Worm (Caenorhabditis elegans) whole organism, late embryonic: ENCODE data around the gene F35C5.1.

Experiments
- C38D4.7 ChIP-seq: fragments of 200-800 bp; sonication (Bioruptor generic); optimal IDR thresholded peaks from 2 replicates; lab custom pipeline; 2018; ENCODE audit warnings: mild to moderate bottlenecking, missing genetic modification characterization, moderate library complexity, missing compliant biosample characterization
- F13H6.1 ChIP-seq: sonication (generic microtip); optimal IDR thresholded peaks from 2 replicates; lab custom pipeline; 2016; ENCODE audit warnings: missing genetic modification characterization, missing compliant biosample characterization
- K09A11.1 ChIP-seq: sonication (generic microtip); optimal IDR thresholded peaks from 2 replicates; lab custom pipeline; 2017; ENCODE audit warnings: antibody characterized with exemption, mild to moderate bottlenecking, missing genetic modification characterization, missing compliant biosample characterization; ENCODE audit not compliant: insufficient read depth
- T23F11.4 ChIP-seq: fragments of 200-800 bp; sonication (Bioruptor generic); optimal IDR thresholded peaks from 2 replicates; lab custom pipeline; 2018; ENCODE audit warnings: mild to moderate bottlenecking, missing genetic modification characterization, missing compliant biosample characterization
- ahr-1 ChIP-seq: sonication (generic microtip); optimal IDR thresholded peaks from 2 replicates; lab custom pipeline; 2016; ENCODE audit warnings: missing genetic modification characterization, missing compliant biosample characterization
- ceh-18 ChIP-seq: sonication (generic microtip); optimal IDR thresholded peaks from 2 replicates; lab custom pipeline; 2016; ENCODE audit warnings: missing genetic modification characterization, missing compliant biosample characterization
- ceh-19 ChIP-seq: fragments of 200-800 bp; sonication (Bioruptor generic); optimal IDR thresholded peaks from 2 replicates; lab custom pipeline; 2018; ENCODE audit warnings: mild to moderate bottlenecking, missing genetic modification characterization, missing compliant biosample characterization
- ceh-2 ChIP-seq: sonication (generic microtip); optimal IDR thresholded peaks from 2 replicates; lab custom pipeline; 2016; ENCODE audit warnings: missing genotype, missing genetic modification characterization, missing compliant biosample characterization
- ceh-22 ChIP-seq: sonication (generic microtip); optimal IDR thresholded peaks from 2 replicates; lab custom pipeline; 2017; ENCODE audit warnings: missing biosample characterization, missing genetic modification characterization
- ceh-24 ChIP-seq: sonication (generic microtip); optimal IDR thresholded peaks from 2 replicates; lab custom pipeline; 2016; ENCODE audit warnings: mild to moderate bottlenecking, missing genetic modification characterization, missing compliant biosample characterization
- ceh-30 ChIP-seq: fragments of 150-350 bp; optimal IDR thresholded peaks from 2 replicates; lab custom pipeline; 2014; ENCODE audit warnings: missing biosample characterization, missing genetic modification characterization
- ceh-31 ChIP-seq: sonication (generic microtip); optimal IDR thresholded peaks from 2 replicates; lab custom pipeline; 2016; ENCODE audit warnings: missing genetic modification characterization, missing compliant biosample characterization
- ceh-34 ChIP-seq: sonication (generic microtip); optimal IDR thresholded peaks from 2 replicates; lab custom pipeline; 2016; ENCODE audit warnings: mild to moderate bottlenecking, missing genetic modification characterization, missing compliant biosample characterization
- ceh-45 ChIP-seq: fragments of 200-800 bp; sonication (Bioruptor generic); IDR thresholded peaks from 2 replicates; pipeline ENCODE4 v1.3.6; 2022; ENCODE audit warnings: missing genetic modification reagents, missing genetic modification characterization, missing compliant biosample characterization
- ceh-48 ChIP-seq: sonication (generic microtip); optimal IDR thresholded peaks from 2 replicates; lab custom pipeline; 2016; ENCODE audit warnings: missing genetic modification characterization, inconsistent platforms, missing compliant biosample characterization
- ceh-6 ChIP-seq: fragments of 200-800 bp; sonication (Bioruptor generic); optimal IDR thresholded peaks from 2 replicates; lab custom pipeline; 2018; ENCODE audit warnings: mild to moderate bottlenecking, missing genetic modification characterization, missing compliant biosample characterization
- ceh-9 ChIP-seq: sonication (generic microtip); optimal IDR thresholded peaks from 2 replicates; lab custom pipeline; 2016; ENCODE audit warnings: mild to moderate bottlenecking, missing genetic modification characterization, inconsistent platforms, missing compliant biosample characterization
- che-1 ChIP-seq: sonication (generic microtip); optimal IDR thresholded peaks from 2 replicates; lab custom pipeline; 2016; ENCODE audit warnings: mild to moderate bottlenecking, missing genetic modification characterization, missing compliant biosample characterization
- dmd-4 ChIP-seq: sonication (generic microtip); optimal IDR thresholded peaks from 2 replicates; lab custom pipeline; 2016; ENCODE audit warnings: borderline replicate concordance, missing genetic modification characterization, missing compliant biosample characterization
- elt-4 ChIP-seq: sonication (generic microtip); optimal IDR thresholded peaks from 2 replicates; lab custom pipeline; 2016; ENCODE audit warnings: missing genetic modification characterization, missing compliant biosample characterization
- fkh-6 ChIP-seq: sonication (generic microtip); optimal IDR thresholded peaks from 2 replicates; lab custom pipeline; 2016; ENCODE audit warnings: missing genetic modification characterization, missing compliant biosample characterization
- hlh-13 ChIP-seq: fragments of 200-800 bp; sonication (Bioruptor generic); optimal IDR thresholded peaks from 2 replicates; lab custom pipeline; 2018; ENCODE audit warnings: mild to moderate bottlenecking, missing genetic modification characterization, missing compliant biosample characterization
- lim-6 ChIP-seq: sonication (generic microtip); optimal IDR thresholded peaks from 2 replicates; lab custom pipeline; 2016; ENCODE audit warnings: missing genetic modification characterization, missing compliant biosample characterization
- lin-11 ChIP-seq: fragments of 200-800 bp; sonication (Bioruptor generic); optimal IDR thresholded peaks from 2 replicates; lab custom pipeline; 2018; ENCODE audit warnings: mild to moderate bottlenecking, missing genetic modification characterization, missing compliant biosample characterization
- madf-2 ChIP-seq: sonication (generic microtip); optimal IDR thresholded peaks from 2 replicates; lab custom pipeline; 2017; ENCODE audit warnings: missing genetic modification characterization, missing compliant biosample characterization
- mec-3 ChIP-seq: sonication (generic microtip); optimal IDR thresholded peaks from 2 replicates; lab custom pipeline; 2016; ENCODE audit warnings: borderline replicate concordance, missing genetic modification characterization, missing compliant biosample characterization
- nfya-1 ChIP-seq: sonication (generic microtip); optimal IDR thresholded peaks from 2 replicates; lab custom pipeline; 2017; ENCODE audit warnings: missing genetic modification characterization, mild to moderate bottlenecking, missing compliant biosample characterization, antibody characterized with exemption, moderate library complexity
- npax-4 ChIP-seq: sonication (generic microtip); optimal IDR thresholded peaks from 2 replicates; lab custom pipeline; 2016; ENCODE audit warnings: missing genetic modification characterization, missing compliant biosample characterization
- pag-3 ChIP-seq: sonication (generic microtip); optimal IDR thresholded peaks from 2 replicates; lab custom pipeline; 2016; ENCODE audit warnings: missing compliant biosample characterization, missing genetic modification characterization, borderline replicate concordance
- pat-9 ChIP-seq: fragments of 200-800 bp; sonication (Bioruptor generic); optimal IDR thresholded peaks from 2 replicates; lab custom pipeline; 2018; ENCODE audit warnings: mild to moderate bottlenecking, missing genetic modification characterization, moderate library complexity, missing compliant biosample characterization
- pha-4 ChIP-seq: fragments of 150-350 bp; optimal IDR thresholded peaks from 2 replicates; lab custom pipeline; 2018; ENCODE audit warnings: missing biosample characterization, missing genetic modification reagents, missing genetic modification characterization
- pqm-1 ChIP-seq: sonication (generic microtip); optimal IDR thresholded peaks from 2 replicates; lab custom pipeline; 2016; ENCODE audit warnings: missing genetic modification characterization, missing compliant biosample characterization
- pros-1 ChIP-seq: fragments of 150-350 bp; optimal IDR thresholded peaks from 2 replicates; lab custom pipeline; 2014; ENCODE audit warnings: missing biosample characterization, missing genetic modification reagents, missing genetic modification characterization
- ref-2 ChIP-seq: sonication (generic microtip); optimal IDR thresholded peaks from 2 replicates; lab custom pipeline; 2016; ENCODE audit warnings: missing genetic modification characterization, missing compliant biosample characterization
- rnt-1 ChIP-seq: sonication (generic microtip); optimal IDR thresholded peaks from 2 replicates; lab custom pipeline; 2016; ENCODE audit warnings: missing genetic modification characterization, missing compliant biosample characterization
- sox-2 ChIP-seq: fragments of 200-800 bp; sonication (Bioruptor generic); IDR thresholded peaks from 2 replicates; pipeline ENCODE4 v1.3.6; 2022; ENCODE audit warnings: missing genetic modification reagents, missing genetic modification characterization, missing compliant biosample characterization
- sox-4 ChIP-seq: sonication (generic microtip); optimal IDR thresholded peaks from 2 replicates; lab custom pipeline; 2017; ENCODE audit warnings: mild to moderate bottlenecking, missing genetic modification characterization, inconsistent platforms, missing compliant biosample characterization
- tbx-2 ChIP-seq: sonication (generic microtip); optimal IDR thresholded peaks from 2 replicates; lab custom pipeline; 2016; ENCODE audit warnings: missing genetic modification characterization, missing compliant biosample characterization
- ttx-3 ChIP-seq: sonication (generic microtip); optimal IDR thresholded peaks from 2 replicates; lab custom pipeline; 2016; ENCODE audit warnings: missing genetic modification reagents, missing genetic modification characterization, missing compliant biosample characterization
- unc-42 ChIP-seq: sonication (generic microtip); optimal IDR thresholded peaks from 2 replicates; lab custom pipeline; 2016; ENCODE audit warnings: missing genotype, missing genetic modification characterization, missing compliant biosample characterization
- unc-86 ChIP-seq: sonication (generic microtip); optimal IDR thresholded peaks from 2 replicates; lab custom pipeline; 2016; ENCODE audit warnings: missing genetic modification characterization, missing compliant biosample characterization

The F35C5.1 gene

DNA sequence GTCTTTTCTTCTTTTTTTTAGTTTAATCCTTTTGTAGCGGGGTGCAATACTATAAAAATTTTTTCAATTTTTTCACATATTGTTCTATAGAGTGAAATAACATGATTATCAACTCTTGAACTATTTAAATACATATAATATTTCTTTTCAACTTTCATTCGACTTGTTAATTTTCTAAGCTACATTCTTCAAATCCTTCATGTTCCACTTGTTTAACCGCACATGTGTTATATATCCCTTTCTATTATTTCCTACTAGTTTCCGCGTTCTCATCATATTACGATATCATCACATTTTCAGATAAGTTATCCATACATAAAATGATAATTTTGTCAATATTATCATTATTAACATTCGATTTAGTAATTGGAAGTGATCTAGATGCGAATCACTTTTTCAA is 24.7 kb upstream of the F35C5.1 start, which contains the start of gene Y46G5A.29:
TSS of gene Y46G5A.29 (plus strand) at position 301 of the 400 bp plus-strand sequence.
- TF ChIP-seq rnt-1 (tag; lab: Kevin White, UChicago), result no peak
- TF ChIP-seq unc-86 (tag; lab: Kevin White, UChicago), result no peak
- no peak for TF ChIP-seq sox-4
- TF ChIP-seq ceh-22 (tag; lab: Kevin White, UChicago), result no peak
- TF ChIP-seq pros-1, result no peak
- no peak for TF ChIP-seq ceh-6 (GFP tag; lab: Kevin White, UChicago)
- no peak for TF ChIP-seq C38D4.7 (GFP tag; lab: Kevin White, UChicago)
- no peak for TF ChIP-seq ref-2
- TF ChIP-seq ceh-34 (tag; lab: Kevin White, UChicago), result no peak
- no peak for TF ChIP-seq pat-9 (tag; lab: Kevin White, UChicago)
- TF ChIP-seq ceh-18 (tag; lab: Kevin White, UChicago), result no peak
- no peak for TF ChIP-seq ceh-9 (tag; lab: Kevin White, UChicago)
- no peak for TF ChIP-seq ttx-3 (tag; lab: Kevin White, UChicago)
- TF ChIP-seq ahr-1 (tag; lab: Kevin White, UChicago), result no peak
- TF ChIP-seq T23F11.4, result no peak
- no peak for TF ChIP-seq mec-3 (tag; lab: Kevin White, UChicago)
- TF ChIP-seq npax-4 (tag; lab: Kevin White, UChicago), result no peak
- TF ChIP-seq ceh-19 (GFP tag; lab: Kevin White, UChicago), result no peak
- TF ChIP-seq ceh-48, result no peak
- no peak for TF ChIP-seq hlh-13 (GFP tag; lab: Kevin White, UChicago)

ce11 chrII:12865604-12866003 is 15.0 kb upstream of the F35C5.1 start, which contains the start of gene snf-5:
Gene snf-5, minus strand, starts transcription at chrII:12865785.
- no peak for TF ChIP-seq dmd-4 (tag; lab: Kevin White, UChicago)
- TF ChIP-seq ceh-6 (GFP tag; lab: Kevin White, UChicago), result no peak
- TF ChIP-seq unc-42, result no peak
- TF ChIP-seq ref-2, result no peak
- no peak for TF ChIP-seq tbx-2 (tag; lab: Kevin White, UChicago)
- no peak for TF ChIP-seq lin-11 (tag; lab: Kevin White, UChicago)
- no peak for TF ChIP-seq ceh-30 (tag; lab: Kevin White, UChicago)
- no peak for TF ChIP-seq ttx-3 (tag; lab: Kevin White, UChicago)
- no peak for TF ChIP-seq K09A11.1 (tag; lab: Kevin White, UChicago)
- no peak for TF ChIP-seq elt-4
- TF ChIP-seq ceh-18 (tag; lab: Kevin White, UChicago), result no peak
- no peak for TF ChIP-seq sox-2 (GFP tag; lab: Robert Waterston, UW)
- no peak for TF ChIP-seq C38D4.7 (GFP tag; lab: Kevin White, UChicago)
- TF ChIP-seq fkh-6, result no peak
- TF ChIP-seq ceh-31, result no peak
- no peak for TF ChIP-seq lim-6 (tag; lab: Kevin White, UChicago)

DNA sequence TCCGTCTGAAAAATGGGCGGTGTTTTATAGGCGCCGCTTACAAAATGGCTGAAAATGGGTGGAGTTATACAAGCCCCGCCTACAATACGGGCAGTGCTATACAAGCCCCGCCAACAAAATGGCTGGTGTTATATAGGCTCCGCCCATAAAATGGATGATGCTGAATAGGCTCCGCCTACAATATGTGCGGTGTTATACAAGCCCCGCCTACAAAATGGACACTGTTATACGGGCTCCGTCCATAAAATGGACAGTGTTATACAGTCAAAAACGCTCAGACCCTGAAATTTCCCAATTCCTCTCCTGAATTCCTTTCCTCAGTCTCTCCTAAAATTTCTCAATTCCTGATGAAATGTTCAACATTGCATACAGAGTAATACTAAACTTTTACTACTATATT is 14.5 kb upstream of the F35C5.1 start:
- TF ChIP-seq F13H6.1 (tag; lab: Kevin White, UChicago) (no peak), che-1 (tag; lab: Kevin White, UChicago) (no peak), pqm-1 (tag; lab: Kevin White, UChicago) (no peak), sox-2 (GFP tag; lab: Robert Waterston, UW) (no peak), ceh-2 (no peak), unc-86 (tag; lab: Kevin White, UChicago) (no peak), ceh-24 (tag; lab: Kevin White, UChicago) (no peak), ceh-45 (no peak), nfya-1 (tag; lab: Kevin White, UChicago) (no peak), K09A11.1 (tag; lab: Kevin White, UChicago) (no peak), pha-4 (tag; lab: Kevin White, UChicago) (no peak), madf-2 (tag; lab: Kevin White, UChicago) (no peak), tbx-2 (tag; lab: Kevin White, UChicago) (no peak), pag-3 (tag; lab: Kevin White, UChicago) (no peak), ceh-18 (tag; lab: Kevin White, UChicago) (no peak)
